Worm (Caenorhabditis elegans) whole organism, young adult: ENCODE results near the gene cnc-4.
A peak's percentile ranks its signal among the peaks of the same experiment; 100 is the strongest.

Experiments
- B0336.3 ChIP-seq: fragments of 200-800 bp; sonication (Bioruptor generic); IDR thresholded peaks from 2 replicates; pipeline ENCODE4 v1.3.6; 2022; ENCODE audit warnings: missing genetic modification characterization, missing compliant biosample characterization
- C06A6.2 ChIP-seq: fragments of 200-800 bp; sonication (Bioruptor generic); conservative IDR thresholded peaks from 2 replicates; pipeline ENCODE4 v1.3.6; 2022; ENCODE audit warnings: missing genetic modification characterization, missing compliant biosample characterization
- K11D2.4 ChIP-seq: fragments of 200-800 bp; sonication (Bioruptor generic); IDR thresholded peaks from 2 replicates; pipeline ENCODE4 v1.3.6; 2022; ENCODE audit warnings: missing genetic modification reagents, missing genetic modification characterization, missing compliant biosample characterization
- T26A5.8 ChIP-seq: sonication (generic microtip); optimal IDR thresholded peaks from 2 replicates; lab custom pipeline; 2016; ENCODE audit warnings: missing genetic modification characterization, missing compliant biosample characterization
- atf-7 ChIP-seq: sonication (generic microtip); optimal IDR thresholded peaks from 2 replicates; lab custom pipeline; 2017; ENCODE audit warnings: mild to moderate bottlenecking, missing genetic modification characterization, missing compliant biosample characterization
- athp-1 ChIP-seq: sonication (generic microtip); optimal IDR thresholded peaks from 2 replicates; lab custom pipeline; 2017; ENCODE audit warnings: mild to moderate bottlenecking, missing genetic modification characterization, missing compliant biosample characterization
- cebp-1 ChIP-seq, 2 experiments: fragments of 200-800 bp in 1 of 2; sonication (Bioruptor generic) in 1 of 2; sonication (generic microtip) in 1 of 2; IDR thresholded peaks in 1 of 2; optimal IDR thresholded peaks in 1 of 2; 2 replicates each; pipeline versions ENCODE4 v1.3.6 to Lab custom; 2017 to 2022; ENCODE audit warnings: missing compliant biosample characterization in 2 of 2, missing genetic modification characterization in 2 of 2, mild to moderate bottlenecking in 1 of 2, missing genetic modification reagents in 1 of 2, moderate library complexity in 1 of 2
- ceh-79 ChIP-seq: sonication (generic microtip); optimal IDR thresholded peaks from 2 replicates; lab custom pipeline; 2017; ENCODE audit warnings: mild to moderate bottlenecking, missing genetic modification characterization, missing compliant biosample characterization
- efl-1 ChIP-seq: fragments of 150-350 bp; optimal IDR thresholded peaks from 2 replicates; lab custom pipeline; 2014; ENCODE audit warnings: missing biosample characterization, missing genetic modification reagents, missing genetic modification characterization
- egrh-3 ChIP-seq: fragments of 200-800 bp; sonication (Bioruptor generic); IDR thresholded peaks from 2 replicates; pipeline ENCODE4 v1.3.6; 2022; ENCODE audit warnings: missing genetic modification reagents, missing genetic modification characterization, missing compliant biosample characterization
- ets-4 ChIP-seq: fragments of 200-800 bp; sonication (Bioruptor generic); optimal IDR thresholded peaks from 2 replicates; lab custom pipeline; 2018; ENCODE audit warnings: mild to moderate bottlenecking, missing genetic modification characterization, missing compliant biosample characterization
- him-1 ChIP-seq: sonication (generic microtip); optimal IDR thresholded peaks from 2 replicates; lab custom pipeline; 2016; ENCODE audit warnings: missing genotype, missing genetic modification reagents, missing genetic modification characterization, missing compliant biosample characterization
- hlh-26 ChIP-seq: fragments of 200-800 bp; sonication (Bioruptor generic); conservative IDR thresholded peaks from 2 replicates; pipeline ENCODE4 v1.3.6; 2022; ENCODE audit warnings: missing genetic modification reagents, missing genetic modification characterization, missing compliant biosample characterization
- let-526 ChIP-seq: fragments of 200-800 bp; sonication (Bioruptor generic); IDR thresholded peaks from 2 replicates; pipeline ENCODE4 v1.3.6; 2022; ENCODE audit warnings: missing genetic modification reagents, missing genetic modification characterization, missing compliant biosample characterization
- lin-26 ChIP-seq: fragments of 200-800 bp; sonication (Bioruptor generic); IDR thresholded peaks from 2 replicates; pipeline ENCODE4 v1.3.6; 2022; ENCODE audit warnings: missing genetic modification reagents, missing genetic modification characterization, missing compliant biosample characterization
- lin-35 ChIP-seq, 3 experiments: fragments of 150-350 bp in 2 of 3; sonication (generic microtip) in 1 of 3; optimal IDR thresholded peaks; 2 replicates each; lab custom pipeline; 2014 to 2018; ENCODE audit warnings: missing biosample characterization in 3 of 3, missing genetic modification characterization in 3 of 3, missing genetic modification reagents in 3 of 3
- lin-40 ChIP-seq: sonication (generic microtip); optimal IDR thresholded peaks from 2 replicates; lab custom pipeline; 2016; ENCODE audit warnings: missing genetic modification characterization, mild to moderate bottlenecking, missing compliant biosample characterization, missing genotype, missing genetic modification reagents
- lin-54 ChIP-seq: fragments of 200-800 bp; sonication (Bioruptor generic); optimal IDR thresholded peaks from 2 replicates; lab custom pipeline; 2018; ENCODE audit warnings: mild to moderate bottlenecking, missing genetic modification characterization, missing compliant biosample characterization
- lsy-27 ChIP-seq: sonication (generic microtip); optimal IDR thresholded peaks from 2 replicates; lab custom pipeline; 2017; ENCODE audit warnings: missing genetic modification characterization, mild to moderate bottlenecking, missing compliant biosample characterization, antibody characterized with exemption, missing genotype, borderline replicate concordance; ENCODE audit not compliant: insufficient read depth
- madf-6 ChIP-seq: fragments of 200-800 bp; sonication (Bioruptor generic); IDR thresholded peaks from 2 replicates; pipeline ENCODE4 v1.3.6; 2022; ENCODE audit warnings: missing genetic modification reagents, missing genetic modification characterization, missing compliant biosample characterization
- mes-4 ChIP-seq: sonication (generic microtip); optimal IDR thresholded peaks from 2 replicates; lab custom pipeline; 2016; ENCODE audit warnings: missing genotype, missing genetic modification characterization, missing compliant biosample characterization
- nfya-2 ChIP-seq: fragments of 200-800 bp; sonication (Bioruptor generic); IDR thresholded peaks from 2 replicates; pipeline ENCODE4 v1.3.6; 2022; ENCODE audit warnings: missing genetic modification reagents, missing genetic modification characterization, missing compliant biosample characterization
- nfyb-1 ChIP-seq: fragments of 200-800 bp; sonication (Bioruptor generic); IDR thresholded peaks from 2 replicates; pipeline ENCODE4 v1.3.6; 2022; ENCODE audit warnings: missing genetic modification reagents, missing genetic modification characterization, missing compliant biosample characterization
- nhr-27 ChIP-seq: fragments of 200-800 bp; sonication (Bioruptor generic); optimal IDR thresholded peaks from 2 replicates; lab custom pipeline; 2018; ENCODE audit warnings: mild to moderate bottlenecking, missing genetic modification characterization, moderate library complexity, missing compliant biosample characterization
- nhr-80 ChIP-seq: sonication (generic microtip); optimal IDR thresholded peaks from 2 replicates; lab custom pipeline; 2016; ENCODE audit warnings: missing genetic modification characterization, missing compliant biosample characterization
- sea-2 ChIP-seq: fragments of 200-800 bp; sonication (Bioruptor generic); IDR thresholded peaks from 2 replicates; pipeline ENCODE4 v1.3.6; 2022; ENCODE audit warnings: missing genetic modification characterization, missing compliant biosample characterization
- somi-1 ChIP-seq: fragments of 200-800 bp; sonication (Bioruptor generic); optimal IDR thresholded peaks from 2 replicates; lab custom pipeline; 2018; ENCODE audit warnings: mild to moderate bottlenecking, missing genetic modification characterization, missing compliant biosample characterization
- unc-62 ChIP-seq: fragments of 150-350 bp; optimal IDR thresholded peaks from 2 replicates; lab custom pipeline; 2014; ENCODE audit warnings: missing biosample characterization, missing genetic modification reagents, missing genetic modification characterization
- zim-3 ChIP-seq: sonication (generic microtip); optimal IDR thresholded peaks from 2 replicates; lab custom pipeline; 2017; ENCODE audit warnings: mild to moderate bottlenecking, missing genetic modification characterization, moderate library complexity, missing compliant biosample characterization
- ztf-26 ChIP-seq: sonication (generic microtip); optimal IDR thresholded peaks from 2 replicates; lab custom pipeline; 2017; ENCODE audit warnings: missing genetic modification characterization, missing compliant biosample characterization

cnc-4 gene

ce11 chrV:1438205-1438604 is 8.8 kb upstream of the cnc-4 start:
- TF ChIP-seq zim-3 (tag; lab: Kevin White, UChicago) (no peak), him-1 (no peak)

DNA sequence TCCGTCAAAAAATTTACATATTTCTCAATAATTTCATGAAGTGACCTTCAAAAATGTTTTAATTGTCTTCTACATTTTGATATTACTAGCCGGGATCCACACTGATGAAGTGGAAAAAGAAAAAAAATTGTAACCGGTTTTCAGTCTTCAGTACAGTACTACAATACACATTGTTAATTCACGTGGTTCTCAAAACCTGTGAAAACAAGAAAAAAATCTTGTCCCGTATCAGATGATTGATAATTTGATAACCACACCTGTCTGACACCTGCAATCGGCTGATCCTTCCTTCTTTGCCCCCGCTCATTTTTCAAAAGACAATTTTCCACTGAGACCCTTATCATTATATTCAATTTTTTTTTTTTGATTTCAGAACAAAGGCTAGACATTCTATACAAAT is 8.2 kb upstream of the cnc-4 start, which contains the start of gene R09B5.11:
Gene R09B5.11, plus strand, starts transcription at position 374 of the 400 bp plus-strand sequence.
- TF ChIP-seq K11D2.4, result peak; percentile 20; the same call in 1 of the 2 replicates
- TF ChIP-seq ztf-26 (tag; lab: Kevin White, UChicago), result peak; percentile 29
- peak; percentile 29 for TF ChIP-seq lin-40
- TF ChIP-seq cebp-1 (GFP tag; IDR thresholded peaks at IDR 0.05; lab: Robert Waterston, UW), result no peak
- no peak for TF ChIP-seq cebp-1 (tag; optimal IDR thresholded peaks at IDR 0.05; lab: Kevin White, UChicago)
- TF ChIP-seq, all 124 proteins: peak for 3

ce11 chrV:1442042-1442441 is 5.0 kb upstream of the cnc-4 start, which contains the start of gene cnc-11:
Gene cnc-11 (plus strand): TSS chrV:1442342.
- TF ChIP-seq athp-1 (tag; lab: Kevin White, UChicago) (no peak), egrh-3 (GFP tag; lab: Robert Waterston, UW) (no peak), lin-26 (no peak), cebp-1 (GFP tag; IDR thresholded peaks at IDR 0.05; lab: Robert Waterston, UW) (no peak), cebp-1 (tag; optimal IDR thresholded peaks at IDR 0.05; lab: Kevin White, UChicago) (no peak)
- TF ChIP-seq, all 124 proteins: peak for 0

DNA sequence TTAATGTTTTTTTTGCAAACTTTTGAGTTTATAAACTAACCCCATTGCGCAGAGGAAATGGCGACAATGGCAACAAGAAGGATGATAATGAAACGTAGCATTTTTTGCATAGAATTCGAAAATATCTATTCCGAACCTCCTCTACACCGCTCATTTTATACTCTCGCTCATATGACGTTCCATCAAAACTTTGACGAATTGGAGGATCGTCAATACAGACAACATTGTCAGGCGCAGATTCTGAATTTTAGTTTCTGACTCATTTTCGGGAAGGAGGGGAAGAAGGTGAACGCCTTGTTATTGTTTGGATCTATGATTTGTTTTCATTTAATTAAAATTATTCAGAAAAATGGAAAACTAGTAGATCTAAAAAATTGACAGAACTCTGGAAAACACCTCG is 2.8 kb upstream of the cnc-4 start, which contains the start of gene cnc-1:
Gene cnc-1, minus strand, starts transcription at position 101 of the 400 bp plus-strand sequence.
- TF ChIP-seq sea-2 (GFP tag; lab: Robert Waterston, UW) (no peak), B0336.3 (GFP tag; lab: Robert Waterston, UW) (no peak), mes-4 (tag; lab: Kevin White, UChicago) (no peak), nhr-27 (tag; lab: Kevin White, UChicago) (no peak), nfya-2 (GFP tag; lab: Robert Waterston, UW) (no peak), lin-35 (GFP tag; optimal IDR thresholded peaks at IDR 0.05; lab: Kevin White, UChicago) (no peak), lin-54 (GFP tag; lab: Kevin White, UChicago) (no peak), ets-4 (GFP tag; lab: Kevin White, UChicago) (no peak)

ce11 chrV:1445081-1445480 is 1.9 kb upstream of the cnc-4 start, which contains the start of gene cnc-5:
Gene cnc-5 (plus strand): TSS chrV:1445381.
- TF ChIP-seq sea-2 (GFP tag; lab: Robert Waterston, UW) (no peak), lsy-27 (tag; lab: Kevin White, UChicago) (no peak), somi-1 (GFP tag; lab: Kevin White, UChicago) (no peak), let-526 (GFP tag; lab: Robert Waterston, UW) (no peak), ceh-79 (no peak), efl-1 (GFP tag; lab: Kevin White, UChicago) (no peak), unc-62 (GFP tag; lab: Kevin White, UChicago) (no peak), T26A5.8 (tag; lab: Kevin White, UChicago) (no peak)

DNA sequence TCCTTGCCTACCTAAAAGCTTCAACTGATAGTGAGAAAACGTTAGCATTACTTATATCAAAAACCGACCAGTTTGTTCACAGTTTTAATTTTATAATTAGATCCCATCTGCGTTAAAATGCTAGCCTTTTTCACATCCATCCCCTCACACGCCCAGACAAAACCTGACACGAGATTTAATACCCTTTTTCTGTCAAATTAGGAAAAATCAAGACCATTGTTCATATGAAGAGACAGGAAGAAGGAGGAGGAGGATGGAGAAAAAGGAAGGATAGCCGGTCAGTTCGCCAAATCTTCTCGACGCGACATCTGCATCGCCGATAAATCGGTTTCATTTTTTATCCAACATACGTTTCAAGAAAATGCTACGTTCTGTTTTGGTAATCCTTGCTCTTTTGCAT is 729 bp downstream of the cnc-4 start, which contains the start of gene cnc-3:
Gene cnc-3, plus strand, starts transcription at position 281 of the 400 bp plus-strand sequence.
- no peak for TF ChIP-seq nhr-80 (tag; lab: Kevin White, UChicago)
- TF ChIP-seq nfyb-1 (GFP tag; lab: Robert Waterston, UW), result 0 out of 2 replicates have a peak, but pooled peaks have one; percentile 45
- no peak for TF ChIP-seq T26A5.8 (tag; lab: Kevin White, UChicago)

- TF ChIP-seq hlh-26 (GFP tag; lab: Robert Waterston, UW) (no peak), atf-7 (no peak), madf-6 (GFP tag; lab: Robert Waterston, UW) (no peak), C06A6.2 (GFP tag; lab: Robert Waterston, UW) (no peak), nfya-2 (GFP tag; lab: Robert Waterston, UW) (no peak)
These were observed 3.2 kb downstream of the cnc-4 start, which contains the start of gene cnc-2 for ce11 chrV:1450160-1450559. Gene cnc-2 (minus strand): TSS chrV:1450183.
